Worm (Caenorhabditis elegans) whole organism, L3 larva: ENCODE measurements around the gene ppat-1.

Source experiments
- R02D3.7 ChIP-seq: fragments of 150-350 bp; optimal IDR thresholded peaks from 2 replicates; lab custom pipeline; 2014; ENCODE audit warnings: missing biosample characterization, missing genetic modification characterization
- aly-2 ChIP-seq: fragments of 150-350 bp; optimal IDR thresholded peaks from 2 replicates; lab custom pipeline; 2014; ENCODE audit warnings: missing biosample characterization, missing genetic modification characterization
- ama-1 ChIP-seq: fragments of 150-350 bp; optimal IDR thresholded peaks from 2 replicates; lab custom pipeline; 2018
- ceh-16 ChIP-seq: sonication (generic microtip); optimal IDR thresholded peaks from 2 replicates; lab custom pipeline; 2017; ENCODE audit warnings: missing biosample characterization, missing genetic modification characterization
- ceh-28 ChIP-seq: fragments of 150-350 bp; optimal IDR thresholded peaks from 2 replicates; lab custom pipeline; 2014; ENCODE audit warnings: missing biosample characterization, missing genetic modification reagents, missing genetic modification characterization
- ceh-82 ChIP-seq: fragments of 150-350 bp; optimal IDR thresholded peaks from 2 replicates; lab custom pipeline; 2014; ENCODE audit warnings: missing biosample characterization, missing genetic modification characterization
- ceh-9 ChIP-seq: sonication (generic microtip); optimal IDR thresholded peaks from 2 replicates; lab custom pipeline; 2018; ENCODE audit warnings: missing biosample characterization, missing genetic modification characterization
- daf-12 ChIP-seq: fragments of 150-350 bp; optimal IDR thresholded peaks from 2 replicates; lab custom pipeline; 2014; ENCODE audit warnings: missing biosample characterization, missing genetic modification reagents, missing genetic modification characterization
- egl-27 ChIP-seq: sonication (generic microtip); optimal IDR thresholded peaks from 4 replicates; lab custom pipeline; 2017; ENCODE audit warnings: missing biosample characterization, missing genetic modification reagents, missing genetic modification characterization
- egl-5 ChIP-seq: fragments of 150-350 bp; optimal IDR thresholded peaks from 2 replicates; lab custom pipeline; 2017; ENCODE audit warnings: missing biosample characterization, missing genetic modification reagents, missing genetic modification characterization, inconsistent platforms
- elt-2 ChIP-seq: sonication (generic microtip); optimal IDR thresholded peaks from 2 replicates; lab custom pipeline; 2016; ENCODE audit warnings: missing genetic modification reagents, mild to moderate bottlenecking, missing genetic modification characterization, missing compliant biosample characterization
- elt-3 ChIP-seq, 3 experiments: fragments of 150-350 bp in 1 of 3; sonication (generic microtip) in 2 of 3; optimal IDR thresholded peaks; 2 replicates in 2 of 3; 4 replicates in 1 of 3; lab custom pipeline; 2014 to 2017; ENCODE audit warnings: missing biosample characterization in 3 of 3, missing genetic modification characterization in 3 of 3
- eor-1 ChIP-seq, 2 experiments: fragments of 150-350 bp; optimal IDR thresholded peaks; 2 replicates each; lab custom pipeline; 2014 to 2018; ENCODE audit warnings: missing biosample characterization in 2 of 2, missing genetic modification characterization in 2 of 2
- fkh-10 ChIP-seq: sonication (generic microtip); optimal IDR thresholded peaks from 2 replicates; lab custom pipeline; 2017; ENCODE audit warnings: missing biosample characterization, missing genetic modification reagents, missing genetic modification characterization
- fkh-2 ChIP-seq: fragments of 150-350 bp; optimal IDR thresholded peaks from 2 replicates; lab custom pipeline; 2014; ENCODE audit warnings: missing biosample characterization, missing genetic modification reagents, missing genetic modification characterization
- fos-1 ChIP-seq: fragments of 150-350 bp; optimal IDR thresholded peaks from 2 replicates; lab custom pipeline; 2014; ENCODE audit warnings: missing biosample characterization, missing genetic modification characterization
- hmg-11 ChIP-seq: sonication (generic microtip); optimal IDR thresholded peaks from 2 replicates; lab custom pipeline; 2016; ENCODE audit warnings: missing genetic modification characterization, missing compliant biosample characterization
- jun-1 ChIP-seq: fragments of 150-350 bp; optimal IDR thresholded peaks from 2 replicates; lab custom pipeline; 2014; ENCODE audit warnings: missing biosample characterization, missing genetic modification reagents, missing genetic modification characterization
- lin-15B ChIP-seq: fragments of 150-350 bp; optimal IDR thresholded peaks from 2 replicates; lab custom pipeline; 2014; ENCODE audit warnings: missing biosample characterization, missing genetic modification characterization
- lsy-12 ChIP-seq: sonication (generic microtip); optimal IDR thresholded peaks from 2 replicates; lab custom pipeline; 2016; ENCODE audit warnings: mild to moderate bottlenecking, missing genetic modification characterization, missing compliant biosample characterization
- mdl-1 ChIP-seq: fragments of 150-350 bp; optimal IDR thresholded peaks from 2 replicates; lab custom pipeline; 2014; ENCODE audit warnings: missing biosample characterization, missing genetic modification characterization
- mml-1 ChIP-seq: fragments of 150-350 bp; sonication (generic microtip); optimal IDR thresholded peaks from 3 replicates; lab custom pipeline; 2014; ENCODE audit warnings: missing biosample characterization, missing genetic modification characterization
- nfya-1 ChIP-seq: sonication (generic microtip); optimal IDR thresholded peaks from 2 replicates; lab custom pipeline; 2017; ENCODE audit warnings: missing genetic modification characterization, mild to moderate bottlenecking, missing compliant biosample characterization, antibody characterized with exemption, moderate library complexity; ENCODE audit not compliant: insufficient read depth
- nhr-11 ChIP-seq: fragments of 150-350 bp; optimal IDR thresholded peaks from 2 replicates; lab custom pipeline; 2014; ENCODE audit warnings: missing biosample characterization, missing genetic modification characterization
- nhr-12 ChIP-seq: fragments of 150-350 bp; optimal IDR thresholded peaks from 2 replicates; lab custom pipeline; 2014; ENCODE audit warnings: missing biosample characterization, missing genetic modification characterization
- nhr-23 ChIP-seq: fragments of 150-350 bp; optimal IDR thresholded peaks from 2 replicates; lab custom pipeline; 2014; ENCODE audit warnings: missing biosample characterization, missing genetic modification reagents, missing genetic modification characterization
- nhr-237 ChIP-seq: fragments of 150-350 bp; optimal IDR thresholded peaks from 2 replicates; lab custom pipeline; 2014; ENCODE audit warnings: missing biosample characterization, missing genetic modification characterization
- nhr-28 ChIP-seq: fragments of 150-350 bp; optimal IDR thresholded peaks from 2 replicates; lab custom pipeline; 2014; ENCODE audit warnings: missing biosample characterization, missing genetic modification characterization
- nhr-43 ChIP-seq: sonication (generic microtip); optimal IDR thresholded peaks from 2 replicates; lab custom pipeline; 2016; ENCODE audit warnings: mild to moderate bottlenecking, missing genetic modification characterization, missing compliant biosample characterization; ENCODE audit not compliant: poor library complexity, severe bottlenecking
- nhr-67 ChIP-seq: fragments of 150-350 bp; optimal IDR thresholded peaks from 2 replicates; lab custom pipeline; 2014; ENCODE audit warnings: missing biosample characterization, missing genetic modification characterization
- nhr-76 ChIP-seq: fragments of 150-350 bp; sonication (generic microtip); optimal IDR thresholded peaks from 5 replicates; lab custom pipeline; 2014; ENCODE audit warnings: missing biosample characterization, missing genetic modification characterization
- nhr-77 ChIP-seq: fragments of 150-350 bp; optimal IDR thresholded peaks from 2 replicates; lab custom pipeline; 2014; ENCODE audit warnings: missing biosample characterization, missing genetic modification characterization
- pha-4 ChIP-seq: fragments of 150-350 bp; optimal IDR thresholded peaks from 2 replicates; lab custom pipeline; 2014; ENCODE audit warnings: missing biosample characterization, missing genetic modification reagents, missing genetic modification characterization
- pqm-1 ChIP-seq: fragments of 150-350 bp; optimal IDR thresholded peaks from 2 replicates; lab custom pipeline; 2017; ENCODE audit warnings: missing biosample characterization, missing genetic modification characterization, inconsistent platforms
- sea-2 ChIP-seq: fragments of 150-350 bp; sonication (generic microtip); optimal IDR thresholded peaks from 4 replicates; lab custom pipeline; 2014; ENCODE audit warnings: missing biosample characterization, missing genetic modification reagents, missing genetic modification characterization
- skn-1 ChIP-seq: fragments of 150-350 bp; optimal IDR thresholded peaks from 2 replicates; lab custom pipeline; 2014; ENCODE audit warnings: missing biosample characterization, missing genetic modification characterization
- snpc-4 ChIP-seq: fragments of 150-350 bp; optimal IDR thresholded peaks from 2 replicates; lab custom pipeline; 2014; ENCODE audit warnings: missing biosample characterization, missing genetic modification characterization
- unc-62 ChIP-seq: fragments of 150-350 bp; sonication (generic microtip); optimal IDR thresholded peaks from 4 replicates; lab custom pipeline; 2014; ENCODE audit warnings: missing biosample characterization, missing genetic modification reagents, missing genetic modification characterization
- zag-1 ChIP-seq: fragments of 150-350 bp; optimal IDR thresholded peaks from 2 replicates; lab custom pipeline; 2014; ENCODE audit warnings: missing biosample characterization, missing genetic modification characterization
- ztf-11 ChIP-seq: fragments of 150-350 bp; optimal IDR thresholded peaks from 2 replicates; lab custom pipeline; 2014; ENCODE audit warnings: missing biosample characterization, missing genetic modification characterization
- ztf-4 ChIP-seq: fragments of 150-350 bp; optimal IDR thresholded peaks from 2 replicates; lab custom pipeline; 2014; ENCODE audit warnings: missing biosample characterization, missing genetic modification characterization

The ppat-1 gene

ce11 chrIII:4705207-4705606 lies 16.1 kb downstream of the ppat-1 start, which contains the start of gene pgap-2:
pgap-2 (plus strand) TSS chrIII:4705507.
- TF ChIP-seq nhr-237 (tag; lab: Kevin White, UChicago): no peak
- TF ChIP-seq mdl-1: no peak
- no peak for TF ChIP-seq unc-62 (GFP tag; lab: Kevin White, UChicago)
- no peak for TF ChIP-seq mml-1 (tag; lab: Kevin White, UChicago)
- no peak for TF ChIP-seq fkh-10 (GFP tag; lab: Kevin White, UChicago)
- TF ChIP-seq fos-1: no peak
- TF ChIP-seq pha-4 (tag; lab: Kevin White, UChicago): no peak
- TF ChIP-seq egl-27 (tag; lab: Kevin White, UChicago): no peak
- TF ChIP-seq snpc-4: no peak
- TF ChIP-seq nhr-67: no peak
- TF ChIP-seq ceh-16 (tag; lab: Kevin White, UChicago): no peak
- TF ChIP-seq R02D3.7 (tag; lab: Kevin White, UChicago): no peak
- no peak for TF ChIP-seq egl-5 (tag; lab: Kevin White, UChicago)
- no peak for TF ChIP-seq fkh-2
- TF ChIP-seq elt-2 (tag; lab: Kevin White, UChicago): no peak
- no peak for TF ChIP-seq nhr-76 (tag; lab: Kevin White, UChicago)
- TF ChIP-seq nhr-77 (tag; lab: Kevin White, UChicago): no peak
- no peak for TF ChIP-seq skn-1 (tag; lab: Kevin White, UChicago)
- TF ChIP-seq nfya-1 (tag; lab: Kevin White, UChicago): no peak

ce11 chrIII:4706678-4707077 lies 17.6 kb downstream of the ppat-1 start, which contains the start of gene T04A8.13:
T04A8.13 (plus strand) TSS chrIII:4706978.
- TF ChIP-seq unc-62 (GFP tag; lab: Kevin White, UChicago) (no peak), nhr-23 (tag; lab: Kevin White, UChicago) (no peak), lin-15B (no peak), eor-1 (tag; optimal IDR thresholded peaks at IDR 0.05; lab: Kevin White, UChicago) (no peak), mml-1 (tag; lab: Kevin White, UChicago) (no peak), daf-12 (tag; lab: Kevin White, UChicago) (no peak), ceh-28 (no peak), skn-1 (tag; lab: Kevin White, UChicago) (no peak), nhr-237 (tag; lab: Kevin White, UChicago) (no peak), ama-1 (no peak), pqm-1 (no peak), hmg-11 (tag; lab: Kevin White, UChicago) (no peak), aly-2 (tag; lab: Kevin White, UChicago) (no peak), jun-1 (no peak), egl-5 (tag; lab: Kevin White, UChicago) (no peak), ztf-11 (no peak), nhr-11 (tag; lab: Kevin White, UChicago) (no peak), lsy-12 (tag; lab: Kevin White, UChicago) (no peak), sea-2 (GFP tag; lab: Kevin White, UChicago) (no peak), fkh-10 (GFP tag; lab: Kevin White, UChicago) (no peak)
- TF ChIP-seq, all 47 proteins: peak for 0

- TF ChIP-seq aly-2 (tag; lab: Kevin White, UChicago): no peak
- TF ChIP-seq elt-3 (tag; optimal IDR thresholded peaks at IDR 0.05; lab: Kevin White, UChicago): no peak
- no peak for TF ChIP-seq nhr-67
- no peak for TF ChIP-seq mdl-1
- no peak for TF ChIP-seq daf-12 (tag; lab: Kevin White, UChicago)
Observed at ce11 chrIII:4708909-4709308, 19.8 kb downstream of the ppat-1 start, which contains the start of gene T04A8.18. T04A8.18 (plus strand) TSS chrIII:4709209.

- TF ChIP-seq ztf-4 (tag; lab: Kevin White, UChicago) (no peak), ceh-28 (no peak), nhr-28 (tag; lab: Kevin White, UChicago) (no peak), egl-5 (tag; lab: Kevin White, UChicago) (no peak), egl-27 (tag; lab: Kevin White, UChicago) (no peak), zag-1 (tag; lab: Kevin White, UChicago) (no peak), ceh-82 (no peak), nhr-11 (tag; lab: Kevin White, UChicago) (no peak), ztf-11 (no peak), nhr-237 (tag; lab: Kevin White, UChicago) (no peak), mdl-1 (no peak), nhr-67 (no peak), nfya-1 (tag; lab: Kevin White, UChicago) (no peak), fkh-2 (no peak), ceh-9 (tag; lab: Kevin White, UChicago) (no peak), nhr-43 (no peak), mml-1 (tag; lab: Kevin White, UChicago) (no peak), nhr-12 (tag; lab: Kevin White, UChicago) (no peak)
Observed at ce11 chrIII:4715088-4715487, 26.0 kb downstream of the ppat-1 start, which contains the start of gene him-18. him-18 (minus strand) TSS chrIII:4715188.
